Worm (Caenorhabditis elegans) whole organism, L4/young adult: ENCODE data around the gene F56D5.2.

Experiments
- W03F9.2 ChIP-seq: fragments of 150-350 bp; optimal IDR thresholded peaks from 2 replicates; lab custom pipeline; 2014; ENCODE audit warnings: missing biosample characterization, missing genetic modification characterization
- him-1 ChIP-seq: sonication (generic microtip); optimal IDR thresholded peaks from 2 replicates; lab custom pipeline; 2016; ENCODE audit warnings: missing genotype, missing genetic modification reagents, missing genetic modification characterization, missing compliant biosample characterization

- no peak for TF ChIP-seq him-1 (tag; lab: Kevin White, UChicago)
- no peak for TF ChIP-seq W03F9.2 (tag; lab: Kevin White, UChicago)
Measured at ce11 chrIV:9403761-9404420, 5.5 kb upstream of the F56D5.2 start.
